Fruit fly (Drosophila melanogaster) whole organism, prepupa: ENCODE data around the gene Hydr2.

ENCODE experiments used
- Blimp-1 ChIP-seq: fragments of 200-800 bp; sonication (Bioruptor generic); optimal IDR thresholded peaks from 3 replicates; lab custom pipeline; 2017; ENCODE audit warnings: missing biosample characterization, missing genetic modification characterization, mild to moderate bottlenecking, moderate library complexity, missing genetic modification reagents
- CG16779 ChIP-seq: fragments of 200-800 bp; sonication (Bioruptor generic); optimal IDR thresholded peaks from 3 replicates; lab custom pipeline; 2017; ENCODE audit warnings: missing biosample characterization, mild to moderate bottlenecking, missing genetic modification characterization
- CG32006 ChIP-seq: fragments of 200-800 bp; sonication (Bioruptor generic); optimal IDR thresholded peaks from 3 replicates; lab custom pipeline; 2017; ENCODE audit warnings: missing biosample characterization, mild to moderate bottlenecking, missing genetic modification characterization
- CG6276 ChIP-seq: fragments of 200-800 bp; sonication (Bioruptor generic); optimal IDR thresholded peaks from 2 replicates; lab custom pipeline; 2017; ENCODE audit warnings: missing biosample characterization, mild to moderate bottlenecking, missing genetic modification characterization
- CG8632 ChIP-seq: fragments of 200-800 bp; sonication (Bioruptor generic); optimal IDR thresholded peaks from 3 replicates; lab custom pipeline; 2016; ENCODE audit warnings: missing biosample characterization, missing genetic modification characterization
- Eip75B ChIP-seq: fragments of 200-800 bp; sonication (Bioruptor generic); optimal IDR thresholded peaks from 3 replicates; lab custom pipeline; 2016; ENCODE audit warnings: missing biosample characterization, missing genetic modification characterization
- Eip93F ChIP-seq: fragments of 200-800 bp; sonication (Bioruptor generic); optimal IDR thresholded peaks from 2 replicates; lab custom pipeline; 2016; ENCODE audit warnings: missing biosample characterization, mild to moderate bottlenecking, missing genetic modification characterization
- OdsH ChIP-seq: fragments of 200-800 bp; sonication (Bioruptor generic); optimal IDR thresholded peaks from 3 replicates; lab custom pipeline; 2016; ENCODE audit warnings: missing biosample characterization, missing genetic modification characterization
- acj6 ChIP-seq: fragments of 200-800 bp; sonication (Bioruptor generic); optimal IDR thresholded peaks from 3 replicates; lab custom pipeline; 2016; ENCODE audit warnings: missing biosample characterization, missing genetic modification characterization
- pdm3 ChIP-seq: fragments of 200-800 bp; sonication (Bioruptor generic); optimal IDR thresholded peaks from 3 replicates; lab custom pipeline; 2016; ENCODE audit warnings: missing biosample characterization, missing genetic modification characterization
- spab ChIP-seq: fragments of 200-800 bp; sonication (Bioruptor generic); optimal IDR thresholded peaks from 2 replicates; lab custom pipeline; 2017; ENCODE audit warnings: missing biosample characterization, mild to moderate bottlenecking, missing genetic modification characterization, missing genetic modification reagents
- ss ChIP-seq, 2 experiments: fragments of 200-800 bp; sonication (Bioruptor generic); optimal IDR thresholded peaks; 2 replicates in 1 of 2; 3 replicates in 1 of 2; lab custom pipeline; 2017 to 2018; ENCODE audit warnings: mild to moderate bottlenecking in 2 of 2, missing biosample characterization in 2 of 2, missing genetic modification characterization in 2 of 2, moderate library complexity in 1 of 2

dm6 chr2L:3122216-3122615, 41.2 kb upstream of the Hydr2 start:
- TF ChIP-seq CG6276 (GFP tag; lab: Kevin White, UChicago) (no peak), CG8632 (GFP tag; lab: Kevin White, UChicago) (no peak), pdm3 (GFP tag; lab: Kevin White, UChicago) (no peak), ss (GFP tag; optimal IDR thresholded peaks at IDR 0.05; lab: Kevin White, UChicago) (no peak), CG32006 (no peak), CG16779 (tag; lab: Kevin White, UChicago) (no peak), Blimp-1 (no peak), acj6 (GFP tag; lab: Kevin White, UChicago) (no peak), spab (GFP tag; lab: Kevin White, UChicago) (no peak), Eip93F (GFP tag; lab: Kevin White, UChicago) (no peak), Eip75B (GFP tag; lab: Kevin White, UChicago) (no peak), OdsH (GFP tag; lab: Kevin White, UChicago) (no peak)
